Worm (Caenorhabditis elegans) whole organism, late embryonic: ENCODE data around the gene clec-84.

Experiments used
- K02D7.2 ChIP-seq: sonication (generic microtip); optimal IDR thresholded peaks from 2 replicates; lab custom pipeline; 2017; ENCODE audit warnings: mild to moderate bottlenecking, missing genetic modification characterization, missing compliant biosample characterization
- T23F11.4 ChIP-seq: fragments of 200-800 bp; sonication (Bioruptor generic); optimal IDR thresholded peaks from 2 replicates; lab custom pipeline; 2018; ENCODE audit warnings: mild to moderate bottlenecking, missing genetic modification characterization, missing compliant biosample characterization
- Y22D7AL.16 ChIP-seq: sonication (generic microtip); optimal IDR thresholded peaks from 2 replicates; lab custom pipeline; 2016; ENCODE audit warnings: missing genetic modification characterization, missing compliant biosample characterization
- ahr-1 ChIP-seq: sonication (generic microtip); optimal IDR thresholded peaks from 2 replicates; lab custom pipeline; 2016; ENCODE audit warnings: missing genetic modification characterization, missing compliant biosample characterization
- ama-1 ChIP-seq: fragments of 150-350 bp; optimal IDR thresholded peaks from 2 replicates; lab custom pipeline; 2014
- ceh-22 ChIP-seq: sonication (generic microtip); optimal IDR thresholded peaks from 2 replicates; lab custom pipeline; 2017; ENCODE audit warnings: missing biosample characterization, missing genetic modification characterization
- ceh-30 ChIP-seq: fragments of 150-350 bp; optimal IDR thresholded peaks from 2 replicates; lab custom pipeline; 2014; ENCODE audit warnings: missing biosample characterization, missing genetic modification characterization
- ceh-34 ChIP-seq: sonication (generic microtip); optimal IDR thresholded peaks from 2 replicates; lab custom pipeline; 2016; ENCODE audit warnings: mild to moderate bottlenecking, missing genetic modification characterization, missing compliant biosample characterization
- ceh-45 ChIP-seq: fragments of 200-800 bp; sonication (Bioruptor generic); IDR thresholded peaks from 2 replicates; pipeline ENCODE4 v1.3.6; 2022; ENCODE audit warnings: missing genetic modification reagents, missing genetic modification characterization, missing compliant biosample characterization
- ceh-48 ChIP-seq: sonication (generic microtip); optimal IDR thresholded peaks from 2 replicates; lab custom pipeline; 2016; ENCODE audit warnings: missing genetic modification characterization, inconsistent platforms, missing compliant biosample characterization
- che-1 ChIP-seq: sonication (generic microtip); optimal IDR thresholded peaks from 2 replicates; lab custom pipeline; 2016; ENCODE audit warnings: mild to moderate bottlenecking, missing genetic modification characterization, missing compliant biosample characterization
- dmd-4 ChIP-seq: sonication (generic microtip); optimal IDR thresholded peaks from 2 replicates; lab custom pipeline; 2016; ENCODE audit warnings: borderline replicate concordance, missing genetic modification characterization, missing compliant biosample characterization
- dve-1 ChIP-seq: sonication (generic microtip); optimal IDR thresholded peaks from 2 replicates; lab custom pipeline; 2017; ENCODE audit warnings: antibody characterized with exemption, mild to moderate bottlenecking, missing genetic modification characterization, missing compliant biosample characterization
- elt-2 ChIP-seq: sonication (generic microtip); optimal IDR thresholded peaks from 2 replicates; lab custom pipeline; 2016; ENCODE audit warnings: missing genetic modification reagents, missing genetic modification characterization, missing compliant biosample characterization
- elt-4 ChIP-seq: sonication (generic microtip); optimal IDR thresholded peaks from 2 replicates; lab custom pipeline; 2016; ENCODE audit warnings: missing genetic modification characterization, missing compliant biosample characterization
- eyg-1 ChIP-seq: sonication (generic microtip); optimal IDR thresholded peaks from 2 replicates; lab custom pipeline; 2016; ENCODE audit warnings: missing genotype, missing genetic modification characterization, missing compliant biosample characterization
- fkh-6 ChIP-seq: sonication (generic microtip); optimal IDR thresholded peaks from 2 replicates; lab custom pipeline; 2016; ENCODE audit warnings: missing genetic modification characterization, missing compliant biosample characterization
- gmeb-2 ChIP-seq: sonication (generic microtip); optimal IDR thresholded peaks from 2 replicates; lab custom pipeline; 2016; ENCODE audit warnings: missing genetic modification characterization, inconsistent platforms, missing compliant biosample characterization
- hlh-15 ChIP-seq: sonication (generic microtip); optimal IDR thresholded peaks from 2 replicates; lab custom pipeline; 2016; ENCODE audit warnings: missing genetic modification characterization, missing compliant biosample characterization
- hlh-6 ChIP-seq: sonication (generic microtip); optimal IDR thresholded peaks from 2 replicates; lab custom pipeline; 2016; ENCODE audit warnings: missing genotype, missing genetic modification characterization, missing compliant biosample characterization
- lim-6 ChIP-seq: sonication (generic microtip); optimal IDR thresholded peaks from 2 replicates; lab custom pipeline; 2016; ENCODE audit warnings: missing genetic modification characterization, missing compliant biosample characterization
- lin-11 ChIP-seq: fragments of 200-800 bp; sonication (Bioruptor generic); optimal IDR thresholded peaks from 2 replicates; lab custom pipeline; 2018; ENCODE audit warnings: mild to moderate bottlenecking, missing genetic modification characterization, missing compliant biosample characterization
- madf-2 ChIP-seq: sonication (generic microtip); optimal IDR thresholded peaks from 2 replicates; lab custom pipeline; 2017; ENCODE audit warnings: missing genetic modification characterization, missing compliant biosample characterization
- mec-3 ChIP-seq: sonication (generic microtip); optimal IDR thresholded peaks from 2 replicates; lab custom pipeline; 2016; ENCODE audit warnings: borderline replicate concordance, missing genetic modification characterization, missing compliant biosample characterization
- pat-9 ChIP-seq: fragments of 200-800 bp; sonication (Bioruptor generic); optimal IDR thresholded peaks from 2 replicates; lab custom pipeline; 2018; ENCODE audit warnings: mild to moderate bottlenecking, missing genetic modification characterization, moderate library complexity, missing compliant biosample characterization
- pha-4 ChIP-seq: fragments of 150-350 bp; optimal IDR thresholded peaks from 2 replicates; lab custom pipeline; 2018; ENCODE audit warnings: missing biosample characterization, missing genetic modification reagents, missing genetic modification characterization
- pqm-1 ChIP-seq: sonication (generic microtip); optimal IDR thresholded peaks from 2 replicates; lab custom pipeline; 2016; ENCODE audit warnings: missing genetic modification characterization, missing compliant biosample characterization
- ref-2 ChIP-seq: sonication (generic microtip); optimal IDR thresholded peaks from 2 replicates; lab custom pipeline; 2016; ENCODE audit warnings: missing genetic modification characterization, missing compliant biosample characterization
- rnt-1 ChIP-seq: sonication (generic microtip); optimal IDR thresholded peaks from 2 replicates; lab custom pipeline; 2016; ENCODE audit warnings: missing genetic modification characterization, missing compliant biosample characterization
- sox-2 ChIP-seq: fragments of 200-800 bp; sonication (Bioruptor generic); IDR thresholded peaks from 2 replicates; pipeline ENCODE4 v1.3.6; 2022; ENCODE audit warnings: missing genetic modification reagents, missing genetic modification characterization, missing compliant biosample characterization
- unc-3 ChIP-seq, 2 experiments: fragments of 200-800 bp in 1 of 2; sonication (Bioruptor generic) in 1 of 2; sonication (generic microtip) in 1 of 2; conservative IDR thresholded peaks in 1 of 2; optimal IDR thresholded peaks in 1 of 2; 2 replicates each; pipeline versions ENCODE4 v1.3.6 to Lab custom; 2016 to 2022; ENCODE audit warnings: missing compliant biosample characterization in 2 of 2, missing genetic modification characterization in 2 of 2, missing genetic modification reagents in 1 of 2
- unc-42 ChIP-seq: sonication (generic microtip); optimal IDR thresholded peaks from 2 replicates; lab custom pipeline; 2016; ENCODE audit warnings: missing genotype, missing genetic modification characterization, missing compliant biosample characterization
- unc-55 ChIP-seq: sonication (generic microtip); optimal IDR thresholded peaks from 2 replicates; lab custom pipeline; 2017; ENCODE audit warnings: missing biosample characterization, missing genetic modification reagents, missing genetic modification characterization

clec-84 gene

DNA sequence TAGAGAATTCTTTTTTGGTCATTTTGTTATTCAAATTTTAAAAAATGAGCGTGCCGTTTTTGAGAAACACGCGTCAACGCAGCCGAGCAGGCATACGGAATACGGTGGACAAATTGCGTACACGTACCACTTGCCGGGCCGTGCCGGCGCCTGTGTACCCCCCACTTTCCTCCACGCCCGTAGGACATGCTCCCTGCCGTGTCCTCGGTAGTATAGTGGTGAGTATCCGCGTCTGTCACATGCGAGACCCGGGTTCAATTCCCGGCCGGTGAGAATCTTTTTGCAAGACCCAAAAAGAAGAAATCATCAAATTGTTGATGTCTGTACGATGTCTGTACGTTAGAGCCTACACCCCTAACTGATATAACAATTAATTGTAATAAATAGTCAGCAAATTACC, 34.1 kb upstream of the clec-84 start:
- TF ChIP-seq ceh-34 (tag; lab: Kevin White, UChicago) = no peak

DNA sequence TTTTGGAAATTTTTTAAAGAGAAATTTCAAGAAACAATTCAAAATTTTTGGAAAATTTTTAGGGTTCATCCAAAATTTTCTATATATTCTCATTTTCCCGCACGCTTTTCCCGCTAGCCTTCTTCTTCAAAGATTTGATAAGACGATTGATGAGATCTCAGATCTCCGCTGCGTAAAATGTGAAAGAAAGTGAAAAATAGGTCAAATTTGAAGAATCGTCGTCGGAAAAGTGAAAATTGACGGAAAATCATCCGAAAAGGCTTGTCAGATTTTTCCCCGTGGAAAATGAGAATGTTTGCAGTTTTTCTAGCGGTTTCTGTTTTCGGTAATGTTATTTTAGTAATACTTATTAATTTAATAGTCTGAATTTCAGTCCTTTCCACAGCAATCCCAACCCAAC, 33.1 kb upstream of the clec-84 start, which contains the start of gene Y54G2A.76:
Gene Y54G2A.76, plus strand, starts transcription at position 203 of the 400 bp plus-strand sequence.
- TF ChIP-seq ama-1 (lab: Kevin White, UChicago) (no peak), pha-4 (tag; lab: Kevin White, UChicago) (no peak), hlh-6 (tag; lab: Kevin White, UChicago) (no peak), gmeb-2 (no peak), lin-11 (no peak), T23F11.4 (no peak)

DNA sequence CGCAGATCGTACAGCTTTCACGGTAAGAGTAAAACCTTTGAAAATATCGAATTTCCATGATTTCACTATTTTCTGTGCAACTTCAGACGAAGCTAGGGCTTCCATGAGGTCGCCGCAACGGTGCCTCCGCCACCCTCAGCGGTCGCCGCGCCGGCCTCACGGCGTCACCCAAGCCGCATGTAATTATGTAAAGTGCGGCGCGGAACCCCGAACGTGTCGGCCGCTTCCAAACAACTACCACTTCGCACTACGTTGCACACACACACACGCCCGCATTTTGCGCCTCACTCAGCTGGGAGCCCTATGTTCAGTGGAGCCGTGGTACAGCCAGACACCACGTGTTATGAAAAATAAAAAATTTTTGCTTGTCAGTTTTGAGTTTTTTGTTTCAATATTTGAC, 25.2 kb upstream of the clec-84 start:
- no peak for TF ChIP-seq pha-4 (tag; lab: Kevin White, UChicago)
- TF ChIP-seq elt-4 (tag; lab: Kevin White, UChicago) = no peak
- TF ChIP-seq hlh-6 (tag; lab: Kevin White, UChicago) = no peak
- TF ChIP-seq ceh-48 (tag; lab: Kevin White, UChicago) = no peak
- TF ChIP-seq eyg-1 (tag; lab: Kevin White, UChicago) = no peak
- no peak for TF ChIP-seq ceh-22
- TF ChIP-seq, all 69 proteins: peak for 0

DNA sequence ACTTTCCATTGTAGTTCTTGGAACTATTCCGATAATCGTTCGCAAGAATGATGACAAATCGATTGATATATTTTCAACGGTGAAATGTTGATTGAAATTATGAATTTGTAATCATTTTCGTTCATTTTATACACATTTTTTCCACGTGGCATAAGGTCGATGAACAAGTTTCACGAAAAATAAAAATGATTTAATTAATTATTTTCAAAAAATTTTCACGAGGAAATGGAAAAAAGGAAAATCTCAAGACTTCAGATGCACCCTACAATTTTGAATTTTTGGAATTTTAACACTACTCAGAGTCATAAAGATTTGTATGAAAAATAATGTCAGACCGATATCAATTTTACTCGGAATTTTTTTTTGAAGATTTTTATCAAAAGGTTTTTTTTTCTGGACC, 22.6 kb upstream of the clec-84 start, which contains the start of gene Y54G2A.13:
Gene Y54G2A.13, minus strand, starts transcription at position 101 of the 400 bp plus-strand sequence.
- TF ChIP-seq fkh-6 (tag; lab: Kevin White, UChicago) (no peak), sox-2 (no peak), pat-9 (tag; lab: Kevin White, UChicago) (no peak), dve-1 (tag; lab: Kevin White, UChicago) (no peak), elt-2 (tag; lab: Kevin White, UChicago) (no peak), ref-2 (tag; lab: Kevin White, UChicago) (no peak), K02D7.2 (tag; lab: Kevin White, UChicago) (no peak), unc-55 (GFP tag; lab: Kevin White, UChicago) (no peak)

DNA sequence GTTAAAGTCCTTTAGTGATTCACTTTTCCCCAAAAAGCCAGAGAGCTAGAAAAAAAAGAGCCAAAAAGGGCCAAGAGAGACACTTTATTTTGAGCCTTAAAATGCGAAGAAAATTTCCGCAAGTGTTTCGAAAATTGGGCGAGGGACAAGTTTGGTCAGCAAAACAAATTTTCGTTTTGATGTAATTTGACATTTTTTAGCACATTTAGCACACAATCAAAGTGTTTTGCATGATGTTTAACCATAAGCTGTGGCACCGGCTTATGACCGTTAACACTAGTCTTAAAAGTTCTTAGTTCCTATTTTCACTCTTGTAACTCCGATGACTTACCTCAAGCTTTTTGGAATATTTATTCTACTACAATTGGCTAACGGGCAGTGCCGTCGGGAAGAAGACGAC, 21.9 kb upstream of the clec-84 start, which contains the start of gene Y54G2A.37:
Gene Y54G2A.37, plus strand, starts transcription at position 301 of the 400 bp plus-strand sequence.
- TF ChIP-seq ceh-48 (tag; lab: Kevin White, UChicago) (no peak), che-1 (tag; lab: Kevin White, UChicago) (no peak), pat-9 (tag; lab: Kevin White, UChicago) (no peak), pqm-1 (no peak), ceh-45 (no peak), unc-55 (GFP tag; lab: Kevin White, UChicago) (no peak), lim-6 (tag; lab: Kevin White, UChicago) (no peak), sox-2 (no peak), ahr-1 (tag; lab: Kevin White, UChicago) (no peak), hlh-15 (tag; lab: Kevin White, UChicago) (no peak), dmd-4 (tag; lab: Kevin White, UChicago) (no peak), Y22D7AL.16 (tag; lab: Kevin White, UChicago) (no peak), K02D7.2 (tag; lab: Kevin White, UChicago) (no peak), unc-42 (tag; lab: Kevin White, UChicago) (no peak), rnt-1 (tag; lab: Kevin White, UChicago) (no peak), unc-3 (GFP tag; conservative IDR thresholded peaks at IDR 0.05; lab: Robert Waterston, UW) (no peak), unc-3 (tag; optimal IDR thresholded peaks at IDR 0.05; lab: Kevin White, UChicago) (no peak), dve-1 (tag; lab: Kevin White, UChicago) (no peak), madf-2 (no peak), mec-3 (no peak), ceh-30 (no peak)
